Worm (Caenorhabditis elegans): ENCODE results near the gene T24A6.1.

DNA sequence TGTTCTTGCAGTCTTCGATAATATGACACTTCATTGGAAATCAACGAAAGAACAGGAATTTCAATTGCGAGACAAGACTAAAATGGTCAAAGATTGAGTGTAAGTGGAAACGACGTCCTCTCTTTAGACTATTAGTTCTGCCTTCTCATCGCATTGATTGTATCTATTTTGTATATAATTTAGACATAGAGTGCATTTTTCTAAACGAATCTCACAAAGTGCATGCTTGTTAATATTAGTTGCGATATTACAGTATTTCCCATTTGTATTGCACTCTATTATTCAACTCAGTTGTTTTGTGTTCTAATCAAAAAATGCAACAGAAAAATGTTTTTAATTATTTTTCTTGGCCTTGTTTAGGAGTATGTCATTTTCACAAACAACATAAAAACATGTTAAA lies 20.5 kb upstream of the T24A6.1 start, which contains the start of gene nhr-93:
- no peak for TF ChIP-seq nhr-77 (tag; optimal IDR thresholded peaks at IDR 0.05)
- no peak for TF ChIP-seq ces-1 (GFP tag; optimal IDR thresholded peaks at IDR 0.05)
- TF ChIP-seq nhr-11 (tag; optimal IDR thresholded peaks at IDR 0.05), result no peak
- TF ChIP-seq nhr-6 (tag; optimal IDR thresholded peaks at IDR 0.05), result no peak
